Fruit fly (Drosophila melanogaster): ENCODE measurements around the gene CG12590.

Gene CG12590

dm6 chr3R:5209481-5209880, 50.1 kb downstream of the CG12590 start (continued):
- no peak for TF ChIP-seq Mad (GFP tag; optimal IDR thresholded peaks at IDR 0.05)
- TF ChIP-seq tin (GFP tag; optimal IDR thresholded peaks at IDR 0.05) = peak; percentile 42
- TF ChIP-seq CG16779 (GFP tag; IDR thresholded peaks at IDR 0.05) = no peak
- TF ChIP-seq Fer2 (tag; optimal IDR thresholded peaks at IDR 0.05) = no peak
- no peak for TF ChIP-seq CG3281 (GFP tag; optimal IDR thresholded peaks at IDR 0.05)
- no peak for TF ChIP-seq ERR (GFP tag; optimal IDR thresholded peaks at IDR 0.05)
- TF ChIP-seq vvl (GFP tag; IDR thresholded peaks at IDR 0.05) = peak; percentile 72
- TF ChIP-seq ttk (GFP tag; IDR thresholded peaks at IDR 0.05) = peak; percentile 56
- TF ChIP-seq Mrtf (GFP tag; IDR thresholded peaks at IDR 0.05) = 0 out of 3 replicates have a peak, but pooled peaks have one; percentile 41
- TF ChIP-seq dan (GFP tag; IDR thresholded peaks at IDR 0.05) = no peak
- peak; percentile 25 for TF ChIP-seq Chrac-16 (GFP tag; optimal IDR thresholded peaks at IDR 0.05)
- no peak for TF ChIP-seq CG6791 (GFP tag; IDR thresholded peaks at IDR 0.05; ENCODE audit: partially characterized antibody)
- no peak for TF ChIP-seq hth (optimal IDR thresholded peaks at IDR 0.05)
- no peak for TF ChIP-seq Dref (GFP tag; IDR thresholded peaks at IDR 0.05)
- TF ChIP-seq kay (GFP tag; optimal IDR thresholded peaks at IDR 0.05) = no peak
- TF ChIP-seq nmo (GFP tag; optimal IDR thresholded peaks at IDR 0.05) = peak; percentile 40
- TF ChIP-seq CG15269 (tag; optimal IDR thresholded peaks at IDR 0.05) = peak; percentile 35
- no peak for TF ChIP-seq klu (GFP tag; IDR thresholded peaks at IDR 0.05)
- no peak for TF ChIP-seq lbe (GFP tag; optimal IDR thresholded peaks at IDR 0.05)
- TF ChIP-seq Dbx (GFP tag; IDR thresholded peaks at IDR 0.05) = no peak
- TF ChIP-seq gt (GFP tag; IDR thresholded peaks at IDR 0.05) = no peak
- no peak for TF ChIP-seq CG17612 (GFP tag; IDR thresholded peaks at IDR 0.05)
- TF ChIP-seq CG17359 (tag; optimal IDR thresholded peaks at IDR 0.05) = peak; percentile 66
- TF ChIP-seq CG9727 (GFP tag; optimal IDR thresholded peaks at IDR 0.05) = no peak
- TF ChIP-seq NK7.1 (GFP tag; optimal IDR thresholded peaks at IDR 0.05) = no peak
- no peak for TF ChIP-seq chn (GFP tag; optimal IDR thresholded peaks at IDR 0.05)
- TF ChIP-seq grau (tag; optimal IDR thresholded peaks at IDR 0.05) = peak; percentile 27
- no peak for TF ChIP-seq toy (GFP tag; IDR thresholded peaks at IDR 0.05)
- TF ChIP-seq dimm (GFP tag; IDR thresholded peaks at IDR 0.05) = 0 out of 2 replicates have a peak, but pooled peaks have one; percentile 25
- no peak for TF ChIP-seq CG18619 (GFP tag; optimal IDR thresholded peaks at IDR 0.05)
- TF ChIP-seq usp (GFP tag; optimal IDR thresholded peaks at IDR 0.05) = no peak
- no peak for TF ChIP-seq fd102C (GFP tag; optimal IDR thresholded peaks at IDR 0.05)
- TF ChIP-seq ranshi (GFP tag; IDR thresholded peaks at IDR 0.05) = peak; percentile 52; the same call in 1 of the 2 replicates
- peak; percentile 62 for TF ChIP-seq CG17328 (GFP tag; IDR thresholded peaks at IDR 0.05)
- TF ChIP-seq Adf1 (GFP tag; IDR thresholded peaks at IDR 0.05) = no peak
- TF ChIP-seq schlank (tag; optimal IDR thresholded peaks at IDR 0.05) = no peak
- TF ChIP-seq Bdp1 (GFP tag; optimal IDR thresholded peaks at IDR 0.05) = no peak
- no peak for TF ChIP-seq CG6683 (GFP tag; optimal IDR thresholded peaks at IDR 0.05)
- no peak for TF ChIP-seq ham (GFP tag; IDR thresholded peaks at IDR 0.05)
- TF ChIP-seq CHES-1-like (GFP tag; optimal IDR thresholded peaks at IDR 0.05) = no peak
- peak; percentile 31; the same call in 1 of the 3 replicates for TF ChIP-seq croc (GFP tag; conservative IDR thresholded peaks at IDR 0.05)
- TF ChIP-seq CG13894 (tag; optimal IDR thresholded peaks at IDR 0.05) = no peak
- TF ChIP-seq CG10543 (GFP tag; optimal IDR thresholded peaks at IDR 0.05) = no peak
- no peak for TF ChIP-seq mam (GFP tag; optimal IDR thresholded peaks at IDR 0.05)
- no peak for TF ChIP-seq E2f1 (GFP tag; IDR thresholded peaks at IDR 0.05)
- peak; percentile 43; the same call in 1 of the 3 replicates for TF ChIP-seq CG17361 (GFP tag; IDR thresholded peaks at IDR 0.05)
- TF ChIP-seq Kr (GFP tag; optimal IDR thresholded peaks at IDR 0.05) = no peak
- TF ChIP-seq Dfd (GFP tag; optimal IDR thresholded peaks at IDR 0.05) = no peak
- 0 out of 2 replicates have a peak, but pooled peaks have one; percentile 9 for TF ChIP-seq peb (GFP tag; IDR thresholded peaks at IDR 0.05)
- TF ChIP-seq CG6813 (GFP tag; optimal IDR thresholded peaks at IDR 0.05) = no peak
- TF ChIP-seq Max (GFP tag; optimal IDR thresholded peaks at IDR 0.05) = no peak
- TF ChIP-seq lmd (GFP tag; IDR thresholded peaks at IDR 0.05) = peak; percentile 43; the same call in 1 of the 2 replicates
- no peak for TF ChIP-seq chinmo (GFP tag; IDR thresholded peaks at IDR 0.05; ENCODE audit: partially characterized antibody)
